Worm (Caenorhabditis elegans): Measurements from ENCODE around the gene C05B5.1.

DNA sequence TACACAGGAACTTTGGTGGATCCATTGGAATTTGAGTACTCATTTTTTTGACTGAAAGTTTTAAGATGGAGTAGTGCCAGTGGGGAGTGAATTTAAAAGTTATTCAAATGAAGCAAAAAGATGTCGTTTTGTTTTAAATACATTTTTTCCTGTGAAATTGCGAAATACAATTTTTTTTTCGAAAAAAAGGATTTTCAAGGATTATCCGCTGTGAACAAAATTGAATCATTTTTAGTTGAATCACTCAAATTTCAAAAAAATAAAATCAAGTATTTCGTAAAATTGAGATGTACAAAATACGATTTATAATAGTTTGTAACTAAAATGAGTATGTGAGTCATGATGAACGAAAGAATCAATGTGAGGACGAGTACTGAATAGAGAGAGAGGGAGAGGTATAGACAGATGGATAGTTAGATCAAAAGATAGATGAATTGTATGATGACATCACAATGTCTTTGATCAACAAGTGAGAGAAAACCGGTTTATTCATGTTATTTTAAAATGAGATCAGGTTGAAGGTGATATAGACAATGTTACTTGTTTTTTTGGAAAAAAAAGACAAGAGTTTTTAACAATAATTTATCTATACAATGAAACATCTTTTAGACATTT lies 18.6 kb upstream of the C05B5.1 start, which contains the start of gene C05B5.8:
- no peak for TF ChIP-seq dao-5 (tag; optimal IDR thresholded peaks at IDR 0.05)
- no peak for TF ChIP-seq W03F9.2 (tag; optimal IDR thresholded peaks at IDR 0.05)
- no peak for TF ChIP-seq him-1 (tag; optimal IDR thresholded peaks at IDR 0.05)
